Fruit fly (Drosophila melanogaster): ENCODE measurements around the gene CG45263.

The CG45263 gene

dm6 chr3R:8354458-8354857 lies 123.0 kb downstream of the CG45263 start (continued):
- TF ChIP-seq pita (GFP tag; optimal IDR thresholded peaks at IDR 0.05) (no peak), wek (GFP tag; optimal IDR thresholded peaks at IDR 0.05) (no peak), pnt (GFP tag; optimal IDR thresholded peaks at IDR 0.05) (no peak), pb (GFP tag; optimal IDR thresholded peaks at IDR 0.05) (no peak), Ptx1 (GFP tag; IDR thresholded peaks at IDR 0.05) (peak; percentile 79), CG7556 (GFP tag; optimal IDR thresholded peaks at IDR 0.05) (no peak), dysf (GFP tag; IDR thresholded peaks at IDR 0.05) (peak; percentile 76), CG7372 (GFP tag; IDR thresholded peaks at IDR 0.05) (peak; percentile 9; the same call in 1 of the 2 replicates), oc (tag; optimal IDR thresholded peaks at IDR 0.05) (peak; percentile 62), cas (GFP tag; IDR thresholded peaks at IDR 0.05) (0 out of 2 replicates have a peak, but pooled peaks have one; percentile 30), CG6689 (GFP tag; IDR thresholded peaks at IDR 0.05) (peak; percentile 74), dimm (GFP tag; IDR thresholded peaks at IDR 0.05) (0 out of 2 replicates have a peak, but pooled peaks have one; percentile 17), Taf1 (GFP tag; IDR thresholded peaks at IDR 0.05) (no peak), CG16813 (GFP tag; IDR thresholded peaks at IDR 0.05; ENCODE audit: partially characterized antibody) (no peak), CG10959 (GFP tag; IDR thresholded peaks at IDR 0.05) (no peak), CG12299 (tag; optimal IDR thresholded peaks at IDR 0.05) (no peak), ind (GFP tag; optimal IDR thresholded peaks at IDR 0.05) (peak; percentile 40), CG6683 (GFP tag; optimal IDR thresholded peaks at IDR 0.05) (no peak), HLH3B (GFP tag; IDR thresholded peaks at IDR 0.05) (peak; percentile 62), CG6813 (GFP tag; optimal IDR thresholded peaks at IDR 0.05) (no peak), CG8388 (GFP tag; optimal IDR thresholded peaks at IDR 0.05) (peak; percentile 19), Xbp1 (GFP tag; optimal IDR thresholded peaks at IDR 0.05) (peak; percentile 42), CG3163 (GFP tag; optimal IDR thresholded peaks at IDR 0.05) (no peak), lov (optimal IDR thresholded peaks at IDR 0.05) (no peak), lov (GFP tag; IDR thresholded peaks at IDR 0.05) (no peak), luna (GFP tag; optimal IDR thresholded peaks at IDR 0.05) (no peak), CG3281 (GFP tag; optimal IDR thresholded peaks at IDR 0.05) (peak; percentile 26), CG34376 (GFP tag; optimal IDR thresholded peaks at IDR 0.05) (no peak), Sin3A (optimal IDR thresholded peaks at IDR 0.05) (no peak), eve (GFP tag; optimal IDR thresholded peaks at IDR 0.05) (no peak), CG3995 (GFP tag; optimal IDR thresholded peaks at IDR 0.05) (no peak), Aef1 (GFP tag; IDR thresholded peaks at IDR 0.05) (peak; percentile 55; the same call in 2 of the 3 replicates), CG15696 (tag; optimal IDR thresholded peaks at IDR 0.05) (no peak), CG9876 (GFP tag; optimal IDR thresholded peaks at IDR 0.05) (no peak), fu2 (GFP tag; optimal IDR thresholded peaks at IDR 0.05) (no peak), CG18764 (GFP tag; optimal IDR thresholded peaks at IDR 0.05) (no peak), CG14860 (GFP tag; IDR thresholded peaks at IDR 0.05; ENCODE audit: partially characterized antibody) (no peak), CG5180 (GFP tag; optimal IDR thresholded peaks at IDR 0.05) (no peak), aop (GFP tag; IDR thresholded peaks at IDR 0.05) (no peak), CG7745 (tag; optimal IDR thresholded peaks at IDR 0.05) (no peak), fd64A (GFP tag; optimal IDR thresholded peaks at IDR 0.05) (no peak), so (GFP tag; IDR thresholded peaks at IDR 0.05) (peak; percentile 62; the same call in 1 of the 3 replicates), CG6854 (GFP tag; optimal IDR thresholded peaks at IDR 0.05) (no peak), CG1024 (GFP tag; IDR thresholded peaks at IDR 0.05) (0 out of 2 replicates have a peak, but pooled peaks have one; percentile 16), her (GFP tag; optimal IDR thresholded peaks at IDR 0.05) (no peak), knrl (GFP tag; IDR thresholded peaks at IDR 0.05; ENCODE audit: partially characterized antibody) (no peak), B-H2 (GFP tag; optimal IDR thresholded peaks at IDR 0.05) (no peak), CG11247 (GFP tag; IDR thresholded peaks at IDR 0.05) (peak; percentile 38; the same call in 1 of the 2 replicates), inv (GFP tag; IDR thresholded peaks at IDR 0.05; ENCODE audit: partially characterized antibody) (no peak), Gsc (GFP tag; IDR thresholded peaks at IDR 0.05) (no peak), prd (optimal IDR thresholded peaks at IDR 0.05) (no peak), prd (GFP tag; IDR thresholded peaks at IDR 0.05) (peak; percentile 76)

Measured in whole organism, embryonic.